ENCODE assay signal across 2 worm cellular contexts in genomic region chrX:6240640-6241033, ce11.
TF ChIP-seq lines count a peak whose summit lies in the region.

Gene got-2.2, plus strand, starts transcription at chrX:6240983.

TF ChIP-seq in whole organism, L1 larva, 84 proteins besides CTCF, POLR2A, EP300 and RAD21 (continued from another document):
- TF ChIP-seq lir-3 (tag; optimal IDR thresholded peaks at IDR 0.05; lab: Kevin White, UChicago; ENCODE audit: poor library complexity) (no peak), nhr-28 (tag; optimal IDR thresholded peaks at IDR 0.05; lab: Kevin White, UChicago) (no peak), egl-13 (tag; optimal IDR thresholded peaks at IDR 0.05; lab: Kevin White, UChicago) (no peak), pax-3 (tag; optimal IDR thresholded peaks at IDR 0.05; lab: Kevin White, UChicago) (no peak), nhr-71 (tag; optimal IDR thresholded peaks at IDR 0.05; lab: Kevin White, UChicago) (peak; percentile 24), nhr-19 (GFP tag; conservative IDR thresholded peaks at IDR 0.05; lab: Robert Waterston, UW) (peak; percentile 63), fkh-4 (tag; optimal IDR thresholded peaks at IDR 0.05; lab: Kevin White, UChicago; ENCODE audit: borderline replicate concordance) (no peak), hlh-17 (GFP tag; optimal IDR thresholded peaks at IDR 0.05; lab: Kevin White, UChicago; ENCODE audit: borderline replicate concordance) (no peak), unc-98 (GFP tag; IDR thresholded peaks at IDR 0.05; lab: Robert Waterston, UW) (no peak), C16A3.4 (tag; optimal IDR thresholded peaks at IDR 0.05; lab: Kevin White, UChicago) (no peak), tbx-2 (tag; optimal IDR thresholded peaks at IDR 0.05; lab: Kevin White, UChicago) (no peak), fos-1 (tag; optimal IDR thresholded peaks at IDR 0.05; lab: Kevin White, UChicago) (no peak), lsy-2 (tag; optimal IDR thresholded peaks at IDR 0.05; lab: Kevin White, UChicago) (no peak), alr-1 (tag; optimal IDR thresholded peaks at IDR 0.05; lab: Kevin White, UChicago; ENCODE audit: borderline replicate concordance) (no peak), unc-30 (tag; optimal IDR thresholded peaks at IDR 0.05; lab: Kevin White, UChicago) (no peak), ztf-4 (tag; optimal IDR thresholded peaks at IDR 0.05; lab: Kevin White, UChicago) (no peak), zip-4 (GFP tag; optimal IDR thresholded peaks at IDR 0.05; lab: Kevin White, UChicago) (no peak), nhr-20 (tag; optimal IDR thresholded peaks at IDR 0.05; lab: Kevin White, UChicago) (peak; percentile 24), egl-27 (tag; optimal IDR thresholded peaks at IDR 0.05; lab: Kevin White, UChicago) (no peak), hpl-2 (GFP tag; optimal IDR thresholded peaks at IDR 0.05; lab: Kevin White, UChicago) (no peak), ztf-11 (tag; optimal IDR thresholded peaks at IDR 0.05; lab: Kevin White, UChicago) (no peak), snpc-4 (tag; optimal IDR thresholded peaks at IDR 0.05; lab: Kevin White, UChicago) (no peak), mep-1 (tag; optimal IDR thresholded peaks at IDR 0.05; lab: Kevin White, UChicago) (no peak), vab-15 (tag; optimal IDR thresholded peaks at IDR 0.05; lab: Kevin White, UChicago) (no peak), pqm-1 (tag; optimal IDR thresholded peaks at IDR 0.05; lab: Kevin White, UChicago) (no peak), C34B4.2 (tag; optimal IDR thresholded peaks at IDR 0.05; lab: Kevin White, UChicago) (no peak), unc-86 (tag; optimal IDR thresholded peaks at IDR 0.05; lab: Kevin White, UChicago) (no peak), sptf-1 (tag; optimal IDR thresholded peaks at IDR 0.05; lab: Kevin White, UChicago) (no peak), dpl-1 (GFP tag; optimal IDR thresholded peaks at IDR 0.05; lab: Kevin White, UChicago) (no peak), grh-1 (GFP tag; IDR thresholded peaks at IDR 0.05; lab: Robert Waterston, UW) (no peak), efl-1 (optimal IDR thresholded peaks at IDR 0.05; lab: Kevin White, UChicago) (no peak), efl-1 (GFP tag; optimal IDR thresholded peaks at IDR 0.05 in 1 of 2; lab: Kevin White, UChicago) (no peak), hlh-4 (tag; optimal IDR thresholded peaks at IDR 0.05; lab: Kevin White, UChicago) (no peak), dsc-1 (tag; optimal IDR thresholded peaks at IDR 0.05; lab: Kevin White, UChicago) (no peak), aha-1 (tag; optimal IDR thresholded peaks at IDR 0.05; lab: Kevin White, UChicago) (no peak), lin-39 (tag; optimal IDR thresholded peaks at IDR 0.05; lab: Kevin White, UChicago) (no peak), ceh-88 (GFP tag; IDR thresholded peaks at IDR 0.05; lab: Robert Waterston, UW) (no peak), tlp-1 (tag; optimal IDR thresholded peaks at IDR 0.05; lab: Kevin White, UChicago) (no peak), fkh-8 (tag; optimal IDR thresholded peaks at IDR 0.05; lab: Kevin White, UChicago) (no peak), F16B12.6 (tag; optimal IDR thresholded peaks at IDR 0.05; lab: Kevin White, UChicago) (no peak)

TF ChIP-seq in whole organism, L2 larva, 48 proteins besides CTCF, POLR2A, EP300 and RAD21 (continued from another document):
- TF ChIP-seq nhr-6 (tag; optimal IDR thresholded peaks at IDR 0.05; lab: Kevin White, UChicago) (no peak), lsy-2 (tag; optimal IDR thresholded peaks at IDR 0.05; lab: Kevin White, UChicago) (no peak), alr-1 (tag; optimal IDR thresholded peaks at IDR 0.05; lab: Kevin White, UChicago) (no peak)
